Worm (Caenorhabditis elegans): ENCODE measurements around the gene E01G6.1.

- TF ChIP-seq let-526 (GFP tag; IDR thresholded peaks at IDR 0.05) (no peak), ama-1 (optimal IDR thresholded peaks at IDR 0.05) (no peak), ama-1 (GFP tag; optimal IDR thresholded peaks at IDR 0.05) (no peak), lag-1 (GFP tag; IDR thresholded peaks at IDR 0.05) (no peak), F23B12.7 (tag; optimal IDR thresholded peaks at IDR 0.05; ENCODE audit: insufficient read depth) (no peak), pha-4 (tag; optimal IDR thresholded peaks at IDR 0.05) (no peak), madf-8 (GFP tag; conservative IDR thresholded peaks at IDR 0.05) (no peak), nhr-179 (tag; optimal IDR thresholded peaks at IDR 0.05) (no peak), zim-3 (tag; optimal IDR thresholded peaks at IDR 0.05) (no peak), attf-6 (GFP tag; IDR thresholded peaks at IDR 0.05) (no peak), ccch-3 (GFP tag; optimal IDR thresholded peaks at IDR 0.05) (no peak)
Observed at ce11 chrX:12285496-12285895, 24.8 kb downstream of the E01G6.1 start, which contains the start of gene lips-2.
